Worm (Caenorhabditis elegans): ENCODE data around the gene chd-3.

The chd-3 gene

DNA sequence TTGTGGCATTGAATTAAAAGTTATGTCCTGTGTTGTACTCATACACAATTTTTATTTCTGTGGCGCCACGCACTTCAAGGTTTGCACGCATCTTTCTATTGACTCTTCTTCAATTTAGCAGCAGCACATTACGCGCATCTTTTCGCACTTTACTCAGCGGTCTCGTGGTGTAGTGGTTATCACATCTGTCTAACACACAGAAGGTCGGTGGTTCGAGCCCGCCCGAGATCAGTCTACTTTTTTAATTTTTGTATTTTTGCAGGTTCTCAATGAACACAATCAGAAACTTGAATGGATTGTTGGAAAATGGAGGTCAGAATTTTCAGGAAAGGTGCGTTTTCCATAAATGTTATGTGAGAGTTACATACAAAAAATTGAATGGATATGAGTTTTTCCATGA, 8.9 kb downstream of the chd-3 start:
- TF ChIP-seq nhr-12 (tag; optimal IDR thresholded peaks at IDR 0.05) (no peak), F13H6.1 (tag; optimal IDR thresholded peaks at IDR 0.05) (peak; percentile 49), fos-1 (tag; optimal IDR thresholded peaks at IDR 0.05) (peak; percentile 3), nhr-10 (tag; optimal IDR thresholded peaks at IDR 0.05) (no peak), lin-13 (GFP tag; optimal IDR thresholded peaks at IDR 0.05) (no peak), lin-11 (tag; optimal IDR thresholded peaks at IDR 0.05) (no peak), ceh-16 (tag; optimal IDR thresholded peaks at IDR 0.05) (no peak), mab-5 (tag; optimal IDR thresholded peaks at IDR 0.05) (no peak), skn-1 (tag; optimal IDR thresholded peaks at IDR 0.05) (no peak), unc-39 (tag; optimal IDR thresholded peaks at IDR 0.05) (no peak), crh-2 (tag; optimal IDR thresholded peaks at IDR 0.05) (peak; percentile 20), lsy-2 (tag; optimal IDR thresholded peaks at IDR 0.05) (peak; percentile 2 to 41), nhr-129 (tag; optimal IDR thresholded peaks at IDR 0.05) (peak; percentile 73), nhr-25 (tag; optimal IDR thresholded peaks at IDR 0.05) (peak; percentile 45), elt-1 (tag; optimal IDR thresholded peaks at IDR 0.05) (no peak), elt-3 (tag; optimal IDR thresholded peaks at IDR 0.05) (no peak), mdl-1 (tag; optimal IDR thresholded peaks at IDR 0.05) (peak in 1 of 2 experiments; percentile 9), sma-3 (GFP tag; optimal IDR thresholded peaks at IDR 0.05) (peak; percentile 45), nhr-77 (tag; optimal IDR thresholded peaks at IDR 0.05) (no peak), sma-9 (GFP tag; optimal IDR thresholded peaks at IDR 0.05) (peak; percentile 51), sma-9 (tag; optimal IDR thresholded peaks at IDR 0.05) (no peak), gmeb-1 (tag; optimal IDR thresholded peaks at IDR 0.05) (peak; percentile 48), R02D3.7 (tag; optimal IDR thresholded peaks at IDR 0.05) (no peak), nhr-21 (tag; optimal IDR thresholded peaks at IDR 0.05) (peak; percentile 8), C34F6.9 (tag; optimal IDR thresholded peaks at IDR 0.05) (peak; percentile 22)

DNA sequence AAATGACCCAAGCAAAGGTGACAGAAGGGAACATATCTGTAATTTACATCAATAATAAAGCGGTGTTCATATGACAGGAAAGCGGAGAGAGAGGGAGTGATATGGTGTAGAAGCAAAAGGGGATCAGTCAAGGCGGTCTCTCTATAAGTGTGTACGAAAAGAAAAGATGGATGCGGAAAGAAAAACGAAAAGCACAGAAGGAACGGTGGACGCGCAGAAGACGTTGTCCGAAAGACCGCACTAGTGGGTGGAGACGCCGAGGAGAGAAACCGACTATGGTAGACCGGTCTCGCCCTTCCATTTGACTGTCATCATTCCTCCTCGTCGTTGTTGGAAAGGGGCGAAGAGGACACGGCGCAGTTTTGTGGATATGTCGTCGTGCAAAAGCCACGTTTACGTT, 9.4 kb downstream of the chd-3 start, which contains the start of gene C52G5.2:
Gene C52G5.2 (plus strand): TSS at position 301 of the 400 bp plus-strand sequence.
- TF ChIP-seq ceh-82 (tag; optimal IDR thresholded peaks at IDR 0.05) (no peak), peb-1 (tag; optimal IDR thresholded peaks at IDR 0.05) (no peak), unc-55 (GFP tag; optimal IDR thresholded peaks at IDR 0.05) (no peak), elt-3 (tag; optimal IDR thresholded peaks at IDR 0.05) (no peak), ceh-16 (tag; optimal IDR thresholded peaks at IDR 0.05) (no peak), nhr-25 (tag; optimal IDR thresholded peaks at IDR 0.05) (no peak), snpc-4 (tag; optimal IDR thresholded peaks at IDR 0.05) (no peak), lsy-2 (tag; optimal IDR thresholded peaks at IDR 0.05) (no peak), F13H6.1 (tag; optimal IDR thresholded peaks at IDR 0.05) (no peak)

DNA sequence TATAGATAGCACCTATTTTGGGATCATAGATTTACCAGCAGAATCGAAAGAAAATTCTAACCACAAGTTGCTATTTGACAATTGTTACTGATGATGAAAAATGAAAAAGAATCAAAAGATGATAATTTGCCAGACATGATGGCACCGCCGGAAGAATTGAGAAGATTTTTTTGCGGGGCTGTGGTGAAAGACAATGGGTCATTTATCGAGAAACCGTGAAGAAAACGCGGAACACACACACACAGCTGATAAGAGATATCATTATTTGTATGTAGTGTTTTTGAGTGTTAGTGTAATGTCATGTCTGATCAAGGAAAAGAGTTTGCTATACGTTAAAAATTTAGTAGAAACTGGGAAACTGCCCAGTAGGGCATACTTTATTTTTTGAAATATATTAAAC, 17.6 kb downstream of the chd-3 start:
- no peak for TF ChIP-seq aly-2 (tag; optimal IDR thresholded peaks at IDR 0.05)
- TF ChIP-seq sma-9 (GFP tag; optimal IDR thresholded peaks at IDR 0.05): peak; percentile 90
- no peak for TF ChIP-seq sma-9 (tag; optimal IDR thresholded peaks at IDR 0.05)
- no peak for TF ChIP-seq elt-1 (tag; optimal IDR thresholded peaks at IDR 0.05)
- TF ChIP-seq alr-1 (tag; optimal IDR thresholded peaks at IDR 0.05): no peak
- TF ChIP-seq nhr-11 (tag; optimal IDR thresholded peaks at IDR 0.05): no peak
- TF ChIP-seq ztf-11 (tag; optimal IDR thresholded peaks at IDR 0.05): no peak
- no peak for TF ChIP-seq lsy-2 (tag; optimal IDR thresholded peaks at IDR 0.05)
- TF ChIP-seq skn-1 (tag; optimal IDR thresholded peaks at IDR 0.05): no peak
- no peak for TF ChIP-seq F13H6.1 (tag; optimal IDR thresholded peaks at IDR 0.05)
- no peak for TF ChIP-seq nhr-6 (tag; optimal IDR thresholded peaks at IDR 0.05)
- peak; percentile 97 for TF ChIP-seq sma-3 (GFP tag; optimal IDR thresholded peaks at IDR 0.05)
- peak; percentile 43 for TF ChIP-seq nhr-21 (tag; optimal IDR thresholded peaks at IDR 0.05)
- TF ChIP-seq ceh-82 (tag; optimal IDR thresholded peaks at IDR 0.05): no peak
- TF ChIP-seq ztf-4 (tag; optimal IDR thresholded peaks at IDR 0.05): no peak
- TF ChIP-seq unc-55 (GFP tag; optimal IDR thresholded peaks at IDR 0.05): no peak
- no peak for TF ChIP-seq R02D3.7 (tag; optimal IDR thresholded peaks at IDR 0.05)
- no peak for TF ChIP-seq egl-27 (tag; optimal IDR thresholded peaks at IDR 0.05)
- TF ChIP-seq snpc-4 (tag; optimal IDR thresholded peaks at IDR 0.05): no peak
- TF ChIP-seq mab-5 (tag; optimal IDR thresholded peaks at IDR 0.05): no peak

DNA sequence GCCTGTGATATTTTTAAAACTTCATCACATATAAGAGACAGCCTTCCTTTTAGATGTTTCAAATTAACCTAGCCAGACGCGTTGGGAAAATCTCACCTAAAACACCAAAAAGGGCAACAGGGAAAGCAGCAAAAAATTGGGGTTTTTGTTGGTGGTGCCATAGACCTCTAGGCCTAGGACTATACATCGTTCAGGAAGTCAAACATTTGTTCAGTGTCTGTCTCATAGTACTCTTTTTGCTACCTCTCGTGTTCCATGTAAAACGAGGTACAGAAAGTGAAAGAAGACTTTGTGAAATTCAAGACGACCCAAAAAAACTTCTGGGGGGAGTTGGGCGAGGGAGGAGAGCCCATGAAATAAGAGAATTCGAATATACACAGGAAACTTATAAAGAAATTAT, 23.3 kb downstream of the chd-3 start:
- TF ChIP-seq peb-1 (tag; optimal IDR thresholded peaks at IDR 0.05) (no peak), nhr-25 (tag; optimal IDR thresholded peaks at IDR 0.05) (no peak), nhr-23 (tag; optimal IDR thresholded peaks at IDR 0.05) (no peak), unc-62 (GFP tag; optimal IDR thresholded peaks at IDR 0.05) (no peak), lin-11 (tag; optimal IDR thresholded peaks at IDR 0.05) (no peak), ama-1 (optimal IDR thresholded peaks at IDR 0.05) (no peak)
